Fruit fly (Drosophila melanogaster) S2 (cell line): Measurements from ENCODE around the gene Det.

Source experiments
- CG8478 ChIP-seq: fragments of >200 bp; optimal IDR thresholded peaks from 2 replicates; lab custom pipeline; 2018
- CTCF ChIP-seq, 2 experiments: fragments of >200 bp; optimal IDR thresholded peaks; 2 replicates each; lab custom pipeline; 2018

dm6 chr3R:17142304-17142703 lies 7.2 kb upstream of the Det start, which contains the start of gene TwdlW:
- no peak for TF ChIP-seq CG8478 (lab: Kevin White, UChicago)
- TF ChIP-seq CTCF (optimal IDR thresholded peaks at IDR 0.05; lab: Kevin White, UChicago): no peak
